Worm (Caenorhabditis elegans) whole organism, young adult: ENCODE measurements around the gene rgs-7.

Source experiments
- B0019.2 ChIP-seq: fragments of 200-800 bp; sonication (Bioruptor generic); conservative IDR thresholded peaks from 2 replicates; pipeline ENCODE4 v1.3.6; 2022; ENCODE audit warnings: missing genetic modification reagents, missing genetic modification characterization, missing compliant biosample characterization
- B0035.1 ChIP-seq: sonication (generic microtip); optimal IDR thresholded peaks from 2 replicates; lab custom pipeline; 2016; ENCODE audit warnings: missing genetic modification characterization, mild to moderate bottlenecking, missing compliant biosample characterization, missing genotype, missing genetic modification reagents
- D2030.7 ChIP-seq: fragments of 200-800 bp; sonication (Bioruptor generic); IDR thresholded peaks from 2 replicates; pipeline ENCODE4 v1.3.6; 2022; ENCODE audit warnings: missing genetic modification reagents, missing genetic modification characterization, missing compliant biosample characterization
- F10E7.11 ChIP-seq: sonication (generic microtip); optimal IDR thresholded peaks from 2 replicates; lab custom pipeline; 2017; ENCODE audit warnings: mild to moderate bottlenecking, missing genetic modification characterization, moderate library complexity, missing compliant biosample characterization
- F52B5.7 ChIP-seq: sonication (generic microtip); optimal IDR thresholded peaks from 2 replicates; lab custom pipeline; 2016; ENCODE audit warnings: mild to moderate bottlenecking, missing genetic modification characterization, missing compliant biosample characterization
- F55B11.4 ChIP-seq: sonication (generic microtip); optimal IDR thresholded peaks from 2 replicates; lab custom pipeline; 2016; ENCODE audit warnings: missing compliant biosample characterization, missing genetic modification characterization, borderline replicate concordance; ENCODE audit not compliant: insufficient read depth
- K11D2.4 ChIP-seq: fragments of 200-800 bp; sonication (Bioruptor generic); IDR thresholded peaks from 2 replicates; pipeline ENCODE4 v1.3.6; 2022; ENCODE audit warnings: missing genetic modification reagents, missing genetic modification characterization, missing compliant biosample characterization
- Y53G8AR.9 ChIP-seq: fragments of 200-800 bp; sonication (Bioruptor generic); conservative IDR thresholded peaks from 2 replicates; pipeline ENCODE4 v1.3.6; 2022; ENCODE audit warnings: missing genetic modification reagents, missing genetic modification characterization, missing compliant biosample characterization
- Y56A3A.18 ChIP-seq: fragments of 200-800 bp; sonication (Bioruptor generic); IDR thresholded peaks from 2 replicates; pipeline ENCODE4 v1.3.6; 2022; ENCODE audit warnings: missing genetic modification reagents, missing genetic modification characterization, missing compliant biosample characterization
- Y67H2A.10 ChIP-seq: fragments of 200-800 bp; sonication (Bioruptor generic); conservative IDR thresholded peaks from 2 replicates; pipeline ENCODE4 v1.3.6; 2022; ENCODE audit warnings: missing genetic modification reagents, missing genetic modification characterization, missing compliant biosample characterization
- Y79H2A.3 ChIP-seq: fragments of 200-800 bp; sonication (Bioruptor generic); conservative IDR thresholded peaks from 2 replicates; pipeline ENCODE4 v1.3.6; 2022; ENCODE audit warnings: missing genetic modification reagents, missing genetic modification characterization, missing compliant biosample characterization
- Y95B8A.8 ChIP-seq: fragments of 200-800 bp; sonication (Bioruptor generic); IDR thresholded peaks from 2 replicates; pipeline ENCODE4 v1.3.6; 2022; ENCODE audit warnings: missing genetic modification reagents, missing genetic modification characterization, missing compliant biosample characterization
- aptf-2 ChIP-seq: fragments of 200-800 bp; sonication (Bioruptor generic); conservative IDR thresholded peaks from 2 replicates; pipeline ENCODE4 v1.3.6; 2022; ENCODE audit warnings: missing genetic modification reagents, missing genetic modification characterization, missing compliant biosample characterization
- athp-1 ChIP-seq: sonication (generic microtip); optimal IDR thresholded peaks from 2 replicates; lab custom pipeline; 2017; ENCODE audit warnings: mild to moderate bottlenecking, missing genetic modification characterization, missing compliant biosample characterization
- bed-2 ChIP-seq: fragments of 200-800 bp; sonication (Bioruptor generic); IDR thresholded peaks from 2 replicates; pipeline ENCODE4 v1.3.6; 2022; ENCODE audit warnings: missing genetic modification reagents, missing genetic modification characterization, missing compliant biosample characterization
- cebp-2 ChIP-seq: fragments of 200-800 bp; sonication (Bioruptor generic); IDR thresholded peaks from 2 replicates; pipeline ENCODE4 v1.3.6; 2022; ENCODE audit warnings: missing genetic modification characterization, missing compliant biosample characterization
- ceh-40 ChIP-seq: fragments of 200-800 bp; sonication (Bioruptor generic); IDR thresholded peaks from 2 replicates; pipeline ENCODE4 v1.3.6; 2022; ENCODE audit warnings: missing genetic modification characterization, missing compliant biosample characterization
- ceh-79 ChIP-seq: sonication (generic microtip); optimal IDR thresholded peaks from 2 replicates; lab custom pipeline; 2017; ENCODE audit warnings: mild to moderate bottlenecking, missing genetic modification characterization, missing compliant biosample characterization
- die-1 ChIP-seq: sonication (generic microtip); optimal IDR thresholded peaks from 2 replicates; lab custom pipeline; 2016; ENCODE audit warnings: missing genotype, mild to moderate bottlenecking, missing genetic modification characterization, missing compliant biosample characterization
- dox-1 ChIP-seq: fragments of 200-800 bp; sonication (Bioruptor generic); IDR thresholded peaks from 2 replicates; pipeline ENCODE4 v1.3.6; 2022; ENCODE audit warnings: missing genetic modification reagents, missing genetic modification characterization, missing compliant biosample characterization
- hlh-12 ChIP-seq: sonication (generic microtip); optimal IDR thresholded peaks from 2 replicates; lab custom pipeline; 2016; ENCODE audit warnings: missing genetic modification characterization, missing compliant biosample characterization
- hmg-1.2 ChIP-seq: fragments of 200-800 bp; sonication (Bioruptor generic); IDR thresholded peaks from 2 replicates; pipeline ENCODE4 v1.3.6; 2022; ENCODE audit warnings: missing genetic modification reagents, missing genetic modification characterization, missing compliant biosample characterization
- hmg-20 ChIP-seq: fragments of 200-800 bp; sonication (Bioruptor generic); IDR thresholded peaks from 2 replicates; pipeline ENCODE4 v1.3.6; 2022; ENCODE audit warnings: missing genetic modification reagents, missing genetic modification characterization, missing compliant biosample characterization
- hsf-1 ChIP-seq: fragments of 200-800 bp; sonication (Bioruptor generic); IDR thresholded peaks from 2 replicates; pipeline ENCODE4 v1.3.6; 2022; ENCODE audit warnings: missing genetic modification reagents, missing genetic modification characterization, missing compliant biosample characterization
- lsy-27 ChIP-seq: sonication (generic microtip); optimal IDR thresholded peaks from 2 replicates; lab custom pipeline; 2017; ENCODE audit warnings: missing genetic modification characterization, mild to moderate bottlenecking, missing compliant biosample characterization, antibody characterized with exemption, missing genotype, borderline replicate concordance; ENCODE audit not compliant: insufficient read depth
- madf-10 ChIP-seq: sonication (generic microtip); optimal IDR thresholded peaks from 2 replicates; lab custom pipeline; 2016; ENCODE audit warnings: mild to moderate bottlenecking, missing genetic modification characterization, missing compliant biosample characterization
- madf-6 ChIP-seq: fragments of 200-800 bp; sonication (Bioruptor generic); IDR thresholded peaks from 2 replicates; pipeline ENCODE4 v1.3.6; 2022; ENCODE audit warnings: missing genetic modification reagents, missing genetic modification characterization, missing compliant biosample characterization
- madf-8 ChIP-seq: fragments of 200-800 bp; sonication (Bioruptor generic); conservative IDR thresholded peaks from 2 replicates; pipeline ENCODE4 v1.3.6; 2022; ENCODE audit warnings: missing genetic modification reagents, missing genetic modification characterization, missing compliant biosample characterization
- nfya-2 ChIP-seq: fragments of 200-800 bp; sonication (Bioruptor generic); IDR thresholded peaks from 2 replicates; pipeline ENCODE4 v1.3.6; 2022; ENCODE audit warnings: missing genetic modification reagents, missing genetic modification characterization, missing compliant biosample characterization
- nhr-179 ChIP-seq: sonication (generic microtip); optimal IDR thresholded peaks from 2 replicates; lab custom pipeline; 2016; ENCODE audit warnings: mild to moderate bottlenecking, missing genetic modification characterization, missing compliant biosample characterization
- nhr-80 ChIP-seq: sonication (generic microtip); optimal IDR thresholded peaks from 2 replicates; lab custom pipeline; 2016; ENCODE audit warnings: missing genetic modification characterization, missing compliant biosample characterization
- nhr-90 ChIP-seq: sonication (generic microtip); optimal IDR thresholded peaks from 2 replicates; lab custom pipeline; 2016; ENCODE audit warnings: missing genotype, mild to moderate bottlenecking, missing genetic modification characterization, missing compliant biosample characterization
- pbrm-1 ChIP-seq: fragments of 200-800 bp; sonication (Bioruptor generic); IDR thresholded peaks from 2 replicates; pipeline ENCODE4 v1.3.6; 2022; ENCODE audit warnings: missing genetic modification reagents, missing genetic modification characterization, missing compliant biosample characterization
- rcor-1 ChIP-seq: fragments of 200-800 bp; sonication (Bioruptor generic); IDR thresholded peaks from 2 replicates; pipeline ENCODE4 v1.3.6; 2022; ENCODE audit warnings: missing genetic modification reagents, missing genetic modification characterization, missing compliant biosample characterization
- repo-1 ChIP-seq: sonication (generic microtip); optimal IDR thresholded peaks from 2 replicates; lab custom pipeline; 2017; ENCODE audit warnings: mild to moderate bottlenecking, missing genetic modification characterization, missing compliant biosample characterization
- snpc-1.1 ChIP-seq: sonication (generic microtip); optimal IDR thresholded peaks from 2 replicates; lab custom pipeline; 2017; ENCODE audit warnings: missing genetic modification characterization, mild to moderate bottlenecking, missing compliant biosample characterization, antibody characterized with exemption, moderate library complexity, missing genotype, missing genetic modification reagents; ENCODE audit not compliant: insufficient read depth
- snpc-3.4 ChIP-seq: sonication (generic microtip); optimal IDR thresholded peaks from 2 replicates; lab custom pipeline; 2017; ENCODE audit warnings: missing genetic modification characterization, mild to moderate bottlenecking, missing compliant biosample characterization, antibody characterized with exemption, moderate library complexity, missing genotype, missing genetic modification reagents
- tlf-1 ChIP-seq: fragments of 200-800 bp; sonication (Bioruptor generic); optimal IDR thresholded peaks from 2 replicates; lab custom pipeline; 2018; ENCODE audit warnings: mild to moderate bottlenecking, missing genetic modification characterization, missing compliant biosample characterization
- unc-130 ChIP-seq: sonication (generic microtip); optimal IDR thresholded peaks from 2 replicates; lab custom pipeline; 2016; ENCODE audit warnings: missing genetic modification reagents, missing genetic modification characterization, missing compliant biosample characterization
- zim-3 ChIP-seq: sonication (generic microtip); optimal IDR thresholded peaks from 2 replicates; lab custom pipeline; 2017; ENCODE audit warnings: mild to moderate bottlenecking, missing genetic modification characterization, moderate library complexity, missing compliant biosample characterization
- ztf-25 ChIP-seq: fragments of 200-800 bp; sonication (Bioruptor generic); IDR thresholded peaks from 2 replicates; pipeline ENCODE4 v1.3.6; 2022; ENCODE audit warnings: missing genetic modification reagents, missing genetic modification characterization, missing compliant biosample characterization

Gene rgs-7

DNA sequence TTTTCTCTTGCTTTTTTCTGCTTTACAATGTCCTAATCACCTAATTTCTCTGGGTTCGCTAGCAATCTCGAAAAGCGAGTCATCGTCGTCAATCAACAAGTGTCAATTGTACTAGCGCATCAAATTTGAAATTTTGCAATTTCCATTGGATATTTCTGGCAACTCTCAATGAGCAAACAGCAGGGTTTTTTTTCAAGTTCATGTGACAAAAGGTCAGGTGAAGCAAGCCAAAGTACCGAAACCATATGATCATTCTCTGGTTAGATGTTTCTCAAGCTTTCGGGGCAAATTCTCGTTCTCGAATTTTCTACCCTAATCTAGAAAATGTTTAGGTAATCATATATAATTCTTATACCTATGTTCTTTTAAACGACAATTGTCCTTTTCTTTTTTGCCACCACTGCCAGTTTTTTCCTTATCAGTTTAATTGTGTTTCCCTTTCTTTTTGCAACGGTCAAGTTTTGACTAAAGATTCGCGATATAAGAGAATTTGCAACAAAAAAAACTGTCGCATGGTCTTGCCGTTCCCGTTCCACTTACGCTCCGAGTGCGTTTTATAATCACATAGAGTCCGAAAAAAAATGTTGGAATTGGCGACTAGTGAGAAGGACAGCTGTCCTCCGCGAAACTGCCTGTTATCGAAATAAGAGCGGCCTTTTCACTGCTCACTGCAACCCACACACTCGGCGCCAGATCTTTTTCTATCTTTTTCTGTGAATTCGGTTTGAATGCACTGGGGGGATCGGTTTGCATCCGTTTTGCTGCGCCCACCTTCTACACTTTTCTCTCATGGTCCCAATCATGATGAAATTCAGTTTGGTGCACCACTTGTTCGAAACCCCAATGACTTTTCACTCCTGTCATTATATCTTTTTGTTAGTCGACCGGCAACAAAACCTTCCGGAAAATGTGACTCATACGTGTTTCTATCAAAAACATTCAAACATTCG lies 5.8 kb upstream of the rgs-7 start:
- TF ChIP-seq hsf-1 (GFP tag; lab: Robert Waterston, UW) = peak; percentile 80
- TF ChIP-seq Y79H2A.3 = no peak
- TF ChIP-seq zim-3 (tag; lab: Kevin White, UChicago) = no peak
- no peak for TF ChIP-seq rcor-1 (GFP tag; lab: Robert Waterston, UW)
- no peak for TF ChIP-seq F10E7.11 (tag; lab: Kevin White, UChicago)
- peak; percentile 10 for TF ChIP-seq nhr-80 (tag; lab: Kevin White, UChicago)
- no peak for TF ChIP-seq die-1 (tag; lab: Kevin White, UChicago)
- TF ChIP-seq madf-8 (GFP tag; lab: Robert Waterston, UW) = no peak
- TF ChIP-seq repo-1 (tag; lab: Kevin White, UChicago) = no peak
- TF ChIP-seq Y67H2A.10 = no peak
- TF ChIP-seq pbrm-1 (GFP tag; lab: Robert Waterston, UW) = no peak
- TF ChIP-seq F52B5.7 (tag; lab: Kevin White, UChicago) = no peak
- TF ChIP-seq tlf-1 (GFP tag; lab: Kevin White, UChicago) = no peak
- TF ChIP-seq, all 124 proteins: peak for 2

DNA sequence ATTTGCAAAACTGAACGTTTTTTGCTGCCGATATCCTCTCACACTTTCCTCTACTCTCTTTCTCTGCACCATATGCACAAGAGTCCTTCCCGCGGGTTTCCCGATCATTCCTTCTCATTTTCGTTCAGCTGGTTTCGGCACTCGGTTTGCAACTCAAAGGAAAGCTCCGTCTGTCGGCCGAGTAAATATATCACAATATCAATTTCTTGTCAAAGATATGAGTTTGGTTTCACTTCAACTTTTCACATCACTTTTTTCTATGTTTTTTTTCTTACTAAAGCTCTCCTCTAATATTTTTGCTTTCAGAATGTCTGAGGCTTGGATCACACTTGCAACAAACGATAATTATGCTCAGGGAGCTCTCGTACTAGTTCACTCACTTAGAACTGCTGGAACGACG lies 5.0 kb upstream of the rgs-7 start, which contains the start of gene gyg-1:
TSS of gene gyg-1 (plus strand) at position 301 of the 400 bp plus-strand sequence.
- TF ChIP-seq D2030.7 = no peak
- no peak for TF ChIP-seq lsy-27 (tag; lab: Kevin White, UChicago)
- no peak for TF ChIP-seq nhr-179 (tag; lab: Kevin White, UChicago)
- TF ChIP-seq hlh-12 (tag; lab: Kevin White, UChicago) = no peak
- no peak for TF ChIP-seq tlf-1 (GFP tag; lab: Kevin White, UChicago)
- TF ChIP-seq ceh-79 (tag; lab: Kevin White, UChicago) = no peak
- no peak for TF ChIP-seq snpc-1.1 (tag; lab: Kevin White, UChicago)
- no peak for TF ChIP-seq ztf-25 (GFP tag; lab: Robert Waterston, UW)
- no peak for TF ChIP-seq madf-10
- no peak for TF ChIP-seq nhr-90 (tag; lab: Kevin White, UChicago)
- no peak for TF ChIP-seq B0035.1
- TF ChIP-seq F55B11.4 = no peak
- TF ChIP-seq unc-130 (GFP tag; lab: Kevin White, UChicago) = no peak

- TF ChIP-seq nfya-2 (GFP tag; lab: Robert Waterston, UW) (no peak), hsf-1 (GFP tag; lab: Robert Waterston, UW) (no peak), tlf-1 (GFP tag; lab: Kevin White, UChicago) (no peak), hmg-20 (GFP tag; lab: Robert Waterston, UW) (no peak), B0019.2 (no peak), K11D2.4 (no peak), aptf-2 (no peak), athp-1 (tag; lab: Kevin White, UChicago) (no peak), madf-6 (GFP tag; lab: Robert Waterston, UW) (no peak), F52B5.7 (tag; lab: Kevin White, UChicago) (no peak)
- TF ChIP-seq, all 124 proteins: peak for 0
Measured at ce11 chrX:3538067-3538466, 4.3 kb upstream of the rgs-7 start.

DNA sequence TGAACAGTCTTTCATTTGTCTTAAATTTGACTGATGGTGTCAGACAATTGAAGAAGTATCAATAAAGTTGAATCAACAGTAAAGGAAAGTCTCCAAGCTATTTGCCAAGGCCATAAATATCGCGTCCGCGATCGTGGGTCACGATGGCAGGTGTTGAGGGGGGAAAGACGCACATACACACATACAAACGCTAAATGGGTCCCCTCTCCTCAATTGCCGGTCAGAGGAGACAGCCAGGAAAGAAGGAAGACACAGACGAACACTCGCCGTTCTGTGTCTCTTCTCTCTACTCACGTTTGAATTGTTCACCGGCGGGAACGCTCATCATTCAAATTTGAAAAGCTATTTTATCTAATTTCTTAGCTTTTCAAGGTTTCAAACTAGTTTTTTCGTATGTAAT lies 1.5 kb upstream of the rgs-7 start:
- TF ChIP-seq athp-1 (tag; lab: Kevin White, UChicago) (no peak), Y95B8A.8 (GFP tag; lab: Robert Waterston, UW) (no peak), ceh-40 (GFP tag; lab: Robert Waterston, UW) (0 out of 2 replicates have a peak, but pooled peaks have one; percentile 18), Y53G8AR.9 (GFP tag; lab: Robert Waterston, UW) (no peak), bed-2 (GFP tag; lab: Robert Waterston, UW) (0 out of 2 replicates have a peak, but pooled peaks have one; percentile 15), hmg-1.2 (GFP tag; lab: Robert Waterston, UW) (peak; percentile 34; the same call in 1 of the 2 replicates), nhr-179 (tag; lab: Kevin White, UChicago) (no peak), Y67H2A.10 (no peak), dox-1 (GFP tag; lab: Robert Waterston, UW) (peak; percentile 42; the same call in 1 of the 2 replicates), B0019.2 (no peak), Y56A3A.18 (GFP tag; lab: Robert Waterston, UW) (no peak), ceh-79 (tag; lab: Kevin White, UChicago) (no peak), snpc-3.4 (tag; lab: Kevin White, UChicago) (no peak), hlh-12 (tag; lab: Kevin White, UChicago) (no peak), D2030.7 (no peak), cebp-2 (GFP tag; lab: Robert Waterston, UW) (no peak)
